Worm (Caenorhabditis elegans) whole organism, late embryonic: ENCODE data around the gene ntl-2.

Source experiments
- C08G9.2 ChIP-seq: sonication (generic microtip); optimal IDR thresholded peaks from 2 replicates; lab custom pipeline; 2016; ENCODE audit warnings: mild to moderate bottlenecking, missing genetic modification characterization, moderate library complexity, missing compliant biosample characterization
- C38D4.7 ChIP-seq: fragments of 200-800 bp; sonication (Bioruptor generic); optimal IDR thresholded peaks from 2 replicates; lab custom pipeline; 2018; ENCODE audit warnings: mild to moderate bottlenecking, missing genetic modification characterization, moderate library complexity, missing compliant biosample characterization
- F13H6.1 ChIP-seq: sonication (generic microtip); optimal IDR thresholded peaks from 2 replicates; lab custom pipeline; 2016; ENCODE audit warnings: missing genetic modification characterization, missing compliant biosample characterization
- K02D7.2 ChIP-seq: sonication (generic microtip); optimal IDR thresholded peaks from 2 replicates; lab custom pipeline; 2017; ENCODE audit warnings: mild to moderate bottlenecking, missing genetic modification characterization, missing compliant biosample characterization
- K09A11.1 ChIP-seq: sonication (generic microtip); optimal IDR thresholded peaks from 2 replicates; lab custom pipeline; 2017; ENCODE audit warnings: antibody characterized with exemption, mild to moderate bottlenecking, missing genetic modification characterization, missing compliant biosample characterization; ENCODE audit not compliant: insufficient read depth
- Y22D7AL.16 ChIP-seq: sonication (generic microtip); optimal IDR thresholded peaks from 2 replicates; lab custom pipeline; 2016; ENCODE audit warnings: missing genetic modification characterization, missing compliant biosample characterization
- ahr-1 ChIP-seq: sonication (generic microtip); optimal IDR thresholded peaks from 2 replicates; lab custom pipeline; 2016; ENCODE audit warnings: missing genetic modification characterization, missing compliant biosample characterization
- ama-1 ChIP-seq: fragments of 150-350 bp; optimal IDR thresholded peaks from 2 replicates; lab custom pipeline; 2014
- ceh-14 ChIP-seq: sonication (generic microtip); optimal IDR thresholded peaks from 2 replicates; lab custom pipeline; 2016; ENCODE audit warnings: missing genotype, missing genetic modification characterization, missing compliant biosample characterization
- ceh-18 ChIP-seq: sonication (generic microtip); optimal IDR thresholded peaks from 2 replicates; lab custom pipeline; 2016; ENCODE audit warnings: missing genetic modification characterization, missing compliant biosample characterization
- ceh-19 ChIP-seq: fragments of 200-800 bp; sonication (Bioruptor generic); optimal IDR thresholded peaks from 2 replicates; lab custom pipeline; 2018; ENCODE audit warnings: mild to moderate bottlenecking, missing genetic modification characterization, missing compliant biosample characterization
- ceh-2 ChIP-seq: sonication (generic microtip); optimal IDR thresholded peaks from 2 replicates; lab custom pipeline; 2016; ENCODE audit warnings: missing genotype, missing genetic modification characterization, missing compliant biosample characterization
- ceh-30 ChIP-seq: fragments of 150-350 bp; optimal IDR thresholded peaks from 2 replicates; lab custom pipeline; 2014; ENCODE audit warnings: missing biosample characterization, missing genetic modification characterization
- ceh-34 ChIP-seq: sonication (generic microtip); optimal IDR thresholded peaks from 2 replicates; lab custom pipeline; 2016; ENCODE audit warnings: mild to moderate bottlenecking, missing genetic modification characterization, missing compliant biosample characterization
- ceh-45 ChIP-seq: fragments of 200-800 bp; sonication (Bioruptor generic); IDR thresholded peaks from 2 replicates; pipeline ENCODE4 v1.3.6; 2022; ENCODE audit warnings: missing genetic modification reagents, missing genetic modification characterization, missing compliant biosample characterization
- ceh-48 ChIP-seq: sonication (generic microtip); optimal IDR thresholded peaks from 2 replicates; lab custom pipeline; 2016; ENCODE audit warnings: missing genetic modification characterization, inconsistent platforms, missing compliant biosample characterization
- ceh-6 ChIP-seq: fragments of 200-800 bp; sonication (Bioruptor generic); optimal IDR thresholded peaks from 2 replicates; lab custom pipeline; 2018; ENCODE audit warnings: mild to moderate bottlenecking, missing genetic modification characterization, missing compliant biosample characterization
- ceh-9 ChIP-seq: sonication (generic microtip); optimal IDR thresholded peaks from 2 replicates; lab custom pipeline; 2016; ENCODE audit warnings: mild to moderate bottlenecking, missing genetic modification characterization, inconsistent platforms, missing compliant biosample characterization
- che-1 ChIP-seq: sonication (generic microtip); optimal IDR thresholded peaks from 2 replicates; lab custom pipeline; 2016; ENCODE audit warnings: mild to moderate bottlenecking, missing genetic modification characterization, missing compliant biosample characterization
- dmd-4 ChIP-seq: sonication (generic microtip); optimal IDR thresholded peaks from 2 replicates; lab custom pipeline; 2016; ENCODE audit warnings: borderline replicate concordance, missing genetic modification characterization, missing compliant biosample characterization
- elt-2 ChIP-seq: sonication (generic microtip); optimal IDR thresholded peaks from 2 replicates; lab custom pipeline; 2016; ENCODE audit warnings: missing genetic modification reagents, missing genetic modification characterization, missing compliant biosample characterization
- elt-4 ChIP-seq: sonication (generic microtip); optimal IDR thresholded peaks from 2 replicates; lab custom pipeline; 2016; ENCODE audit warnings: missing genetic modification characterization, missing compliant biosample characterization
- ets-4 ChIP-seq: sonication (generic microtip); optimal IDR thresholded peaks from 2 replicates; lab custom pipeline; 2016; ENCODE audit warnings: missing genetic modification characterization, missing compliant biosample characterization
- eyg-1 ChIP-seq: sonication (generic microtip); optimal IDR thresholded peaks from 2 replicates; lab custom pipeline; 2016; ENCODE audit warnings: missing genotype, missing genetic modification characterization, missing compliant biosample characterization
- fkh-10 ChIP-seq: fragments of 150-350 bp; optimal IDR thresholded peaks from 2 replicates; lab custom pipeline; 2014; ENCODE audit warnings: missing biosample characterization, missing genetic modification reagents, missing genetic modification characterization
- hlh-15 ChIP-seq: sonication (generic microtip); optimal IDR thresholded peaks from 2 replicates; lab custom pipeline; 2016; ENCODE audit warnings: missing genetic modification characterization, missing compliant biosample characterization
- hlh-30 ChIP-seq: sonication (generic microtip); optimal IDR thresholded peaks from 2 replicates; lab custom pipeline; 2017; ENCODE audit warnings: antibody characterized with exemption, missing genetic modification characterization, missing compliant biosample characterization; ENCODE audit not compliant: insufficient read depth
- hlh-6 ChIP-seq: sonication (generic microtip); optimal IDR thresholded peaks from 2 replicates; lab custom pipeline; 2016; ENCODE audit warnings: missing genotype, missing genetic modification characterization, missing compliant biosample characterization
- hlh-8 ChIP-seq: sonication (generic microtip); optimal IDR thresholded peaks from 2 replicates; lab custom pipeline; 2016; ENCODE audit warnings: missing genotype, missing genetic modification characterization, missing compliant biosample characterization
- lin-11 ChIP-seq: fragments of 200-800 bp; sonication (Bioruptor generic); optimal IDR thresholded peaks from 2 replicates; lab custom pipeline; 2018; ENCODE audit warnings: mild to moderate bottlenecking, missing genetic modification characterization, missing compliant biosample characterization
- madf-2 ChIP-seq: sonication (generic microtip); optimal IDR thresholded peaks from 2 replicates; lab custom pipeline; 2017; ENCODE audit warnings: missing genetic modification characterization, missing compliant biosample characterization
- mec-3 ChIP-seq: sonication (generic microtip); optimal IDR thresholded peaks from 2 replicates; lab custom pipeline; 2016; ENCODE audit warnings: borderline replicate concordance, missing genetic modification characterization, missing compliant biosample characterization
- nfya-1 ChIP-seq: sonication (generic microtip); optimal IDR thresholded peaks from 2 replicates; lab custom pipeline; 2017; ENCODE audit warnings: missing genetic modification characterization, mild to moderate bottlenecking, missing compliant biosample characterization, antibody characterized with exemption, moderate library complexity
- nhr-11 ChIP-seq: fragments of 150-350 bp; optimal IDR thresholded peaks from 2 replicates; lab custom pipeline; 2014; ENCODE audit warnings: missing biosample characterization, missing genetic modification characterization
- npax-4 ChIP-seq: sonication (generic microtip); optimal IDR thresholded peaks from 2 replicates; lab custom pipeline; 2016; ENCODE audit warnings: missing genetic modification characterization, missing compliant biosample characterization
- odd-2 ChIP-seq: sonication (generic microtip); optimal IDR thresholded peaks from 2 replicates; lab custom pipeline; 2017; ENCODE audit warnings: antibody characterized with exemption, mild to moderate bottlenecking, missing genetic modification characterization, missing compliant biosample characterization
- pag-3 ChIP-seq: sonication (generic microtip); optimal IDR thresholded peaks from 2 replicates; lab custom pipeline; 2016; ENCODE audit warnings: missing compliant biosample characterization, missing genetic modification characterization, borderline replicate concordance
- pha-4 ChIP-seq: fragments of 150-350 bp; optimal IDR thresholded peaks from 2 replicates; lab custom pipeline; 2018; ENCODE audit warnings: missing biosample characterization, missing genetic modification reagents, missing genetic modification characterization
- pros-1 ChIP-seq: fragments of 150-350 bp; optimal IDR thresholded peaks from 2 replicates; lab custom pipeline; 2014; ENCODE audit warnings: missing biosample characterization, missing genetic modification reagents, missing genetic modification characterization
- ref-2 ChIP-seq: sonication (generic microtip); optimal IDR thresholded peaks from 2 replicates; lab custom pipeline; 2016; ENCODE audit warnings: missing genetic modification characterization, missing compliant biosample characterization
- rnt-1 ChIP-seq: sonication (generic microtip); optimal IDR thresholded peaks from 2 replicates; lab custom pipeline; 2016; ENCODE audit warnings: missing genetic modification characterization, missing compliant biosample characterization
- sdc-2 ChIP-seq: sonication (generic microtip); optimal IDR thresholded peaks from 2 replicates; lab custom pipeline; 2016; ENCODE audit warnings: missing genotype, missing genetic modification characterization, missing compliant biosample characterization
- sox-2 ChIP-seq: fragments of 200-800 bp; sonication (Bioruptor generic); IDR thresholded peaks from 2 replicates; pipeline ENCODE4 v1.3.6; 2022; ENCODE audit warnings: missing genetic modification reagents, missing genetic modification characterization, missing compliant biosample characterization
- tbx-2 ChIP-seq: sonication (generic microtip); optimal IDR thresholded peaks from 2 replicates; lab custom pipeline; 2016; ENCODE audit warnings: missing genetic modification characterization, missing compliant biosample characterization
- tbx-7 ChIP-seq: sonication (generic microtip); optimal IDR thresholded peaks from 2 replicates; lab custom pipeline; 2016; ENCODE audit warnings: missing genotype, missing genetic modification characterization, missing compliant biosample characterization
- ttx-3 ChIP-seq: sonication (generic microtip); optimal IDR thresholded peaks from 2 replicates; lab custom pipeline; 2016; ENCODE audit warnings: missing genetic modification reagents, missing genetic modification characterization, missing compliant biosample characterization
- unc-3 ChIP-seq, 2 experiments: fragments of 200-800 bp in 1 of 2; sonication (Bioruptor generic) in 1 of 2; sonication (generic microtip) in 1 of 2; conservative IDR thresholded peaks in 1 of 2; optimal IDR thresholded peaks in 1 of 2; 2 replicates each; pipeline versions ENCODE4 v1.3.6 to Lab custom; 2016 to 2022; ENCODE audit warnings: missing compliant biosample characterization in 2 of 2, missing genetic modification characterization in 2 of 2, missing genetic modification reagents in 1 of 2
- unc-42 ChIP-seq: sonication (generic microtip); optimal IDR thresholded peaks from 2 replicates; lab custom pipeline; 2016; ENCODE audit warnings: missing genotype, missing genetic modification characterization, missing compliant biosample characterization
- zip-5 ChIP-seq: sonication (generic microtip); optimal IDR thresholded peaks from 2 replicates; lab custom pipeline; 2016; ENCODE audit warnings: missing genetic modification characterization, missing compliant biosample characterization
- ztf-16 ChIP-seq: sonication (generic microtip); optimal IDR thresholded peaks from 2 replicates; lab custom pipeline; 2017; ENCODE audit warnings: missing genetic modification characterization, missing compliant biosample characterization

The ntl-2 gene

DNA sequence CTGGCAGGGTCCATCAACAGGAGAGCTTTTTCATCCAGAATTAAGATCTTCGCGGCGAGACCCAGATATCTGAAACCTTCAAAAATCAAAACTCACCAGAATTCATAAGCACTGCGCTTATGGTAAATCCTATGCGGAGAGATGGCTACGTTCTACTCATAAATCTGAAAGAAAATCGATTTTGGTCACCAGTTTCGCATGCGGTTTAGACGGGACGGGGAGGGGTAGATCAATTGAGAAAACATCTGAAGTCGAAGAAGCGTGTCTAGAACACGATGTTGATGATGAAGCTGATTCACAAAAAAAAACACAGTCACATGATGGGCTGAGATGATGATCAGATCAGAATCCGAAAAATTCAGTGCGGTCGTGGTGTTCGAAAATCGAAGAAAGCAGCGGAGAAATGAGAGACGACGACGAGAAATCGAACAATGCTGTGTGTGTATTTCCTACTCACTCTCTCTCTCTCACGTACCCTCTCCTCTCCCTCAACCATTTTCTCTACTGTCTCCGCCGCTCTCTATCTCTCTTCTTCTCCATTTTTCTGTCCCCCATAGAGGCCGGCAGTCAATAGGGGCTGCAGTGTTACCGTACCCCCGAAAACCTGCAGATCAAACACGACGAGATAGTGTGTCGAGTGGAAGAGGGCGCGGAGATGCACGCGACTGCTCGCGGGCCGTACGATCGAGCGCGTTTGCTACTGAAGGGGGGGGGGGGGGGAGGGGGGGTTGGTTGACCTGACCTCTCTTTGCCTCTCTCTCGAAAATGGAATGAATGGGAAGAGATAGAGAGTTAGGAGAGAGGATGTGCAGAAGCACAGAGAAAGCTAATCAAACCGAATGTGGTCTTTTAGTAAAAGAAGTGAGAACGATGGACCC is at the start of gene ntl-2:
TSS of gene ntl-2 (minus strand) at position 171 of the 878 bp plus-strand sequence.
- no peak for TF ChIP-seq ceh-2 (tag; lab: Kevin White, UChicago)
- TF ChIP-seq ceh-18 (tag; lab: Kevin White, UChicago), result peak; percentile 90
- peak; percentile 41 for TF ChIP-seq lin-11 (tag; lab: Kevin White, UChicago)
- peak; percentile 60 for TF ChIP-seq ceh-14 (tag; lab: Kevin White, UChicago)
- TF ChIP-seq ahr-1 (tag; lab: Kevin White, UChicago), result no peak
- no peak for TF ChIP-seq pag-3 (tag; lab: Kevin White, UChicago)
- peak; percentile 89 for TF ChIP-seq pros-1 (tag; lab: Kevin White, UChicago)
- peak; percentile 30 for TF ChIP-seq K02D7.2 (tag; lab: Kevin White, UChicago)
- peak; percentile 43 for TF ChIP-seq Y22D7AL.16
- peak; percentile 92 for TF ChIP-seq hlh-30 (tag; lab: Kevin White, UChicago)
- TF ChIP-seq C38D4.7, result peak; percentile 57
- TF ChIP-seq ama-1 (lab: Kevin White, UChicago), result no peak
- TF ChIP-seq ref-2 (tag; lab: Kevin White, UChicago), result peak; percentile 51
- peak; percentile 84 for TF ChIP-seq ceh-48 (tag; lab: Kevin White, UChicago)
- TF ChIP-seq ztf-16 (tag; lab: Kevin White, UChicago), result peak; percentile 64
- no peak for TF ChIP-seq pha-4 (tag; lab: Kevin White, UChicago)
- no peak for TF ChIP-seq ceh-45 (GFP tag; lab: Robert Waterston, UW)
- TF ChIP-seq fkh-10 (GFP tag; lab: Kevin White, UChicago), result no peak
- no peak for TF ChIP-seq dmd-4 (tag; lab: Kevin White, UChicago)
- TF ChIP-seq hlh-15 (tag; lab: Kevin White, UChicago), result no peak
- no peak for TF ChIP-seq elt-4 (tag; lab: Kevin White, UChicago)
- TF ChIP-seq tbx-7 (tag; lab: Kevin White, UChicago), result no peak
- no peak for TF ChIP-seq hlh-6 (tag; lab: Kevin White, UChicago)
- TF ChIP-seq mec-3, result no peak
- TF ChIP-seq nfya-1, result peak; percentile 99
- TF ChIP-seq npax-4, result no peak
- TF ChIP-seq ets-4, result peak; percentile 75
- no peak for TF ChIP-seq odd-2 (tag; lab: Kevin White, UChicago)
- peak; percentile 54; the same call in 1 of the 2 replicates for TF ChIP-seq sox-2 (GFP tag; lab: Robert Waterston, UW)
- TF ChIP-seq F13H6.1 (tag; lab: Kevin White, UChicago), result peak; percentile 20
- peak; percentile 76 for TF ChIP-seq ceh-34 (tag; lab: Kevin White, UChicago)
- TF ChIP-seq eyg-1, result peak; percentile 5
- no peak for TF ChIP-seq zip-5 (tag; lab: Kevin White, UChicago)
- peak; percentile 93 for TF ChIP-seq elt-2 (tag; lab: Kevin White, UChicago)
- TF ChIP-seq rnt-1 (tag; lab: Kevin White, UChicago), result peak; percentile 77
- TF ChIP-seq unc-3 (GFP tag; conservative IDR thresholded peaks at IDR 0.05; lab: Robert Waterston, UW), result 0 out of 2 replicates have a peak, but pooled peaks have one; percentile 44
- peak; percentile 64 for TF ChIP-seq unc-3 (tag; optimal IDR thresholded peaks at IDR 0.05; lab: Kevin White, UChicago)
- TF ChIP-seq madf-2 (tag; lab: Kevin White, UChicago), result peak; percentile 88
- peak; percentile 67 for TF ChIP-seq che-1 (tag; lab: Kevin White, UChicago)
- peak; percentile 66 for TF ChIP-seq ceh-30 (tag; lab: Kevin White, UChicago)
- TF ChIP-seq unc-42, result peak; percentile 0
- peak; percentile 68 for TF ChIP-seq ceh-6 (GFP tag; lab: Kevin White, UChicago)
- TF ChIP-seq tbx-2, result peak; percentile 88
- no peak for TF ChIP-seq ttx-3 (tag; lab: Kevin White, UChicago)
- TF ChIP-seq hlh-8, result no peak
- TF ChIP-seq ceh-9 (tag; lab: Kevin White, UChicago), result no peak
- TF ChIP-seq K09A11.1, result no peak
- TF ChIP-seq C08G9.2, result peak; percentile 51
- TF ChIP-seq sdc-2 (tag; lab: Kevin White, UChicago), result peak; percentile 62
- peak; percentile 87 for TF ChIP-seq ceh-19
- no peak for TF ChIP-seq nhr-11 (tag; lab: Kevin White, UChicago)
